Worm (Caenorhabditis elegans): ENCODE measurements around the gene F36F12.7.

F36F12.7 gene

ce11 chrV:2099040-2099439, at the start of gene F36F12.7:
TSS of gene F36F12.7 (plus strand) at chrV:2099340.
- TF ChIP-seq ZK546.5 (tag; optimal IDR thresholded peaks at IDR 0.05) = no peak
- TF ChIP-seq blmp-1 (tag; optimal IDR thresholded peaks at IDR 0.05; ENCODE audit: insufficient read depth) = no peak
- TF ChIP-seq ztf-11 (tag; optimal IDR thresholded peaks at IDR 0.05) = no peak
- no peak for TF ChIP-seq lin-13 (GFP tag; optimal IDR thresholded peaks at IDR 0.05)
- no peak for TF ChIP-seq nhr-12 (tag; optimal IDR thresholded peaks at IDR 0.05)
- no peak for TF ChIP-seq unc-62 (GFP tag; optimal IDR thresholded peaks at IDR 0.05)
- TF ChIP-seq gmeb-1 (tag; optimal IDR thresholded peaks at IDR 0.05) = no peak
- no peak for TF ChIP-seq nhr-21 (tag; optimal IDR thresholded peaks at IDR 0.05)
- TF ChIP-seq ceh-16 (tag; optimal IDR thresholded peaks at IDR 0.05) = no peak
- no peak for TF ChIP-seq ztf-4 (tag; optimal IDR thresholded peaks at IDR 0.05)
- no peak for TF ChIP-seq alr-1 (tag; optimal IDR thresholded peaks at IDR 0.05)
- TF ChIP-seq nhr-6 (tag; optimal IDR thresholded peaks at IDR 0.05) = no peak
- no peak for TF ChIP-seq skn-1 (tag; optimal IDR thresholded peaks at IDR 0.05)
- TF ChIP-seq Y55F3AM.14 (GFP tag; optimal IDR thresholded peaks at IDR 0.05) = no peak
- no peak for TF ChIP-seq dmd-4 (tag; optimal IDR thresholded peaks at IDR 0.05)
- no peak for TF ChIP-seq unc-55 (GFP tag; optimal IDR thresholded peaks at IDR 0.05)
- TF ChIP-seq nhr-129 (tag; optimal IDR thresholded peaks at IDR 0.05) = no peak

ce11 chrV:2050136-2050535, 49.0 kb upstream of the F36F12.7 start, which contains the start of gene comt-4:
TSS of gene comt-4 (minus strand) at chrV:2050185.
- TF ChIP-seq fos-1 (tag; optimal IDR thresholded peaks at IDR 0.05) (peak; percentile 4), egl-27 (tag; optimal IDR thresholded peaks at IDR 0.05) (no peak), ZK546.5 (tag; optimal IDR thresholded peaks at IDR 0.05) (no peak), ztf-4 (tag; optimal IDR thresholded peaks at IDR 0.05) (no peak), sma-9 (GFP tag; optimal IDR thresholded peaks at IDR 0.05) (peak; percentile 71), sma-9 (tag; optimal IDR thresholded peaks at IDR 0.05) (no peak)

ce11 chrV:2050790-2051189, 48.4 kb upstream of the F36F12.7 start:
- TF ChIP-seq nhr-25 (tag; optimal IDR thresholded peaks at IDR 0.05) (no peak), snpc-4 (tag; optimal IDR thresholded peaks at IDR 0.05) (no peak), elt-1 (tag; optimal IDR thresholded peaks at IDR 0.05) (no peak), nhr-21 (tag; optimal IDR thresholded peaks at IDR 0.05) (no peak), mbf-1 (tag; optimal IDR thresholded peaks at IDR 0.05) (no peak), blmp-1 (tag; optimal IDR thresholded peaks at IDR 0.05; ENCODE audit: insufficient read depth) (no peak)

- TF ChIP-seq fos-1 (tag; optimal IDR thresholded peaks at IDR 0.05) (no peak), aly-2 (tag; optimal IDR thresholded peaks at IDR 0.05) (no peak), nhr-6 (tag; optimal IDR thresholded peaks at IDR 0.05) (no peak), gmeb-1 (tag; optimal IDR thresholded peaks at IDR 0.05) (no peak), nhr-23 (tag; optimal IDR thresholded peaks at IDR 0.05) (no peak), mab-5 (tag; optimal IDR thresholded peaks at IDR 0.05) (no peak), unc-55 (GFP tag; optimal IDR thresholded peaks at IDR 0.05) (no peak), egl-27 (tag; optimal IDR thresholded peaks at IDR 0.05) (no peak), lin-13 (GFP tag; optimal IDR thresholded peaks at IDR 0.05) (no peak), skn-1 (tag; optimal IDR thresholded peaks at IDR 0.05) (no peak), mdl-1 (tag; optimal IDR thresholded peaks at IDR 0.05) (no peak), nhr-25 (tag; optimal IDR thresholded peaks at IDR 0.05) (no peak), elt-1 (tag; optimal IDR thresholded peaks at IDR 0.05) (no peak), ztf-4 (tag; optimal IDR thresholded peaks at IDR 0.05) (no peak), zag-1 (tag; optimal IDR thresholded peaks at IDR 0.05) (no peak)
Measured at ce11 chrV:2051507-2051906, 47.6 kb upstream of the F36F12.7 start, which contains the start of gene Y40B10A.11. TSS of gene Y40B10A.11 (minus strand) at chrV:2051607.

ce11 chrV:2053509-2053908, 45.6 kb upstream of the F36F12.7 start, which contains the start of gene comt-5:
TSS of gene comt-5 (minus strand) at chrV:2053609.
- TF ChIP-seq nhr-25 (tag; optimal IDR thresholded peaks at IDR 0.05) (no peak), sem-4 (tag; optimal IDR thresholded peaks at IDR 0.05) (no peak), R02D3.7 (tag; optimal IDR thresholded peaks at IDR 0.05) (no peak), lin-13 (GFP tag; optimal IDR thresholded peaks at IDR 0.05) (no peak), ZK546.5 (tag; optimal IDR thresholded peaks at IDR 0.05) (no peak), alr-1 (tag; optimal IDR thresholded peaks at IDR 0.05) (no peak), mab-5 (tag; optimal IDR thresholded peaks at IDR 0.05) (no peak), dmd-4 (tag; optimal IDR thresholded peaks at IDR 0.05) (no peak), egl-27 (tag; optimal IDR thresholded peaks at IDR 0.05) (no peak), nhr-77 (tag; optimal IDR thresholded peaks at IDR 0.05) (no peak), ztf-11 (tag; optimal IDR thresholded peaks at IDR 0.05) (no peak), mbf-1 (tag; optimal IDR thresholded peaks at IDR 0.05) (no peak), nhr-237 (tag; optimal IDR thresholded peaks at IDR 0.05) (no peak), aly-2 (tag; optimal IDR thresholded peaks at IDR 0.05) (no peak), ztf-1 (GFP tag; conservative IDR thresholded peaks at IDR 0.05) (no peak), unc-55 (GFP tag; optimal IDR thresholded peaks at IDR 0.05) (no peak), fos-1 (tag; optimal IDR thresholded peaks at IDR 0.05) (no peak), C34F6.9 (tag; optimal IDR thresholded peaks at IDR 0.05) (no peak), lin-11 (tag; optimal IDR thresholded peaks at IDR 0.05) (no peak), unc-62 (GFP tag; optimal IDR thresholded peaks at IDR 0.05) (no peak)

All from whole organism, L2 larva.